Fruit fly (Drosophila melanogaster) whole organism, wandering third instar larva: ENCODE measurements around the gene CG32984.

Experiments used
- Abd-B ChIP-seq: fragments of >200 bp; optimal IDR thresholded peaks from 2 replicates; lab custom pipeline; 2017; ENCODE audit warnings: missing biosample characterization, missing genetic modification characterization
- CG9705 ChIP-seq: fragments of 200-800 bp; sonication (Bioruptor generic); optimal IDR thresholded peaks from 2 replicates; lab custom pipeline; 2018; ENCODE audit warnings: missing biosample characterization, mild to moderate bottlenecking, missing genetic modification characterization
- Dfd ChIP-seq: fragments of >200 bp; optimal IDR thresholded peaks from 2 replicates; lab custom pipeline; 2017; ENCODE audit warnings: missing biosample characterization, missing genetic modification characterization
- Dif ChIP-seq: fragments of 200-275, 200-300 bp; sonication (Bioruptor generic); optimal IDR thresholded peaks from 2 replicates; lab custom pipeline; 2018; ENCODE audit warnings: missing biosample characterization, missing genetic modification characterization; ENCODE audit not compliant: partially characterized antibody
- HLH106 ChIP-seq: fragments of 200-800 bp; optimal IDR thresholded peaks from 3 replicates; lab custom pipeline; 2019; ENCODE audit warnings: missing biosample characterization, mild to moderate bottlenecking, missing genetic modification characterization, moderate library complexity
- Hr78 ChIP-seq: fragments of >200 bp; optimal IDR thresholded peaks from 2 replicates; lab custom pipeline; 2017; ENCODE audit warnings: missing biosample characterization, missing genetic modification characterization
- Myc ChIP-seq: fragments of >200 bp; optimal IDR thresholded peaks from 2 replicates; lab custom pipeline; 2017
- Vsx2 ChIP-seq: fragments of 200-300, 225-300 bp; sonication (Bioruptor generic); optimal IDR thresholded peaks from 2 replicates; lab custom pipeline; 2018; ENCODE audit warnings: missing biosample characterization, missing genetic modification characterization; ENCODE audit not compliant: partially characterized antibody
- h ChIP-seq: fragments of 200-800 bp; sonication (Bioruptor generic); optimal IDR thresholded peaks from 3 replicates; lab custom pipeline; 2016; ENCODE audit warnings: missing biosample characterization, mild to moderate bottlenecking, missing genetic modification characterization
- jim ChIP-seq: fragments of 175-275, 200-325 bp; sonication (Bioruptor generic); optimal IDR thresholded peaks from 2 replicates; lab custom pipeline; 2016; ENCODE audit warnings: missing biosample characterization, mild to moderate bottlenecking, missing genetic modification characterization
- lola ChIP-seq: fragments of >200 bp; optimal IDR thresholded peaks from 2 replicates; lab custom pipeline; 2017; ENCODE audit warnings: missing biosample characterization, missing genetic modification characterization
- psq ChIP-seq: fragments of 200-800 bp; sonication (Bioruptor generic); optimal IDR thresholded peaks from 3 replicates; lab custom pipeline; 2017; ENCODE audit warnings: missing biosample characterization, mild to moderate bottlenecking, missing genetic modification characterization, moderate library complexity
- sage ChIP-seq: fragments of 200-800 bp; sonication (Bioruptor generic); optimal IDR thresholded peaks from 2 replicates; lab custom pipeline; 2016; ENCODE audit warnings: missing biosample characterization, mild to moderate bottlenecking, missing genetic modification characterization
- sv ChIP-seq: fragments of 200-800 bp; sonication (Bioruptor generic); optimal IDR thresholded peaks from 3 replicates; lab custom pipeline; 2016; ENCODE audit warnings: missing biosample characterization, missing genetic modification characterization

dm6 chr2L:8967235-8967634 lies 2.5 kb downstream of the CG32984 start, which contains the start of gene CG18088:
- TF ChIP-seq psq (GFP tag; lab: Kevin White, UChicago): no peak
- TF ChIP-seq sage (GFP tag; lab: Kevin White, UChicago): no peak
- TF ChIP-seq CG9705: no peak
- TF ChIP-seq Myc (lab: Kevin White, UChicago): no peak
- no peak for TF ChIP-seq sv
- TF ChIP-seq Vsx2 (GFP tag; lab: Kevin White, UChicago): no peak
- no peak for TF ChIP-seq h (GFP tag; lab: Kevin White, UChicago)
- TF ChIP-seq Dif (GFP tag; lab: Kevin White, UChicago): no peak
- TF ChIP-seq jim: no peak
- TF ChIP-seq HLH106 (tag; lab: Kevin White, UChicago): no peak
- TF ChIP-seq Dfd (GFP tag; lab: Kevin White, UChicago): no peak
- no peak for TF ChIP-seq Abd-B
- no peak for TF ChIP-seq Hr78 (GFP tag; lab: Kevin White, UChicago)
- no peak for TF ChIP-seq lola (GFP tag; lab: Kevin White, UChicago)
